Worm (Caenorhabditis elegans): ENCODE data around the gene C17G1.5.

Gene C17G1.5

DNA sequence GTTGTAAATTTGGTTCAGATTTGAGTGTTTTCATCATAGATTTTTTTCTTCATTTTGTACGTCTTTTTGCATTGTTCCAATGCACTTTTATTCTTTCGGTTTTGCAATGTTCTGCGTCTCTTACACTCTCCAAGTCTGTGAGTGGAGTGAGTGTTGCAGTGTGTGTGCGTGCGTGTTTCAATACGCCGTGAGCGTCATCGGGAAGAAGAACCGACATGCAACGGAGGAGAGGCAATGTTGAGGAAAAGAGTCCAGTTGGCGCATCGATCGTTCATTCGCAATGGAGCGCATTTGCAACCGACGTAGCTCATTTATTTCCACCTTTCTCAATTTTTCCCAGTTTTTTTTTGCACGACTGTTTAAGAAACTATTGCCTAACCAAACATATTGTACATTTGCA is 20.0 kb downstream of the C17G1.5 start, which contains the start of gene ZC506.1 (continued):
- TF ChIP-seq zag-1 (tag; optimal IDR thresholded peaks at IDR 0.05): peak; percentile 80
- peak; percentile 86 to 93 for TF ChIP-seq lsy-2 (tag; optimal IDR thresholded peaks at IDR 0.05)
- peak; percentile 94 for TF ChIP-seq fkh-10 (GFP tag; optimal IDR thresholded peaks at IDR 0.05)
- peak; percentile 72 for TF ChIP-seq mef-2 (tag; optimal IDR thresholded peaks at IDR 0.05)
- no peak for TF ChIP-seq ces-1 (GFP tag; optimal IDR thresholded peaks at IDR 0.05)
- TF ChIP-seq nhr-11 (tag; optimal IDR thresholded peaks at IDR 0.05): peak; percentile 37
- TF ChIP-seq aly-2 (tag; optimal IDR thresholded peaks at IDR 0.05): peak; percentile 58
- TF ChIP-seq vab-15 (tag; optimal IDR thresholded peaks at IDR 0.05): peak; percentile 23
- TF ChIP-seq C16A3.4 (tag; optimal IDR thresholded peaks at IDR 0.05): peak; percentile 98
- TF ChIP-seq nhr-71 (tag; optimal IDR thresholded peaks at IDR 0.05): peak; percentile 98
- peak; percentile 21 for TF ChIP-seq F16B12.6 (tag; optimal IDR thresholded peaks at IDR 0.05)
- TF ChIP-seq lin-35 (GFP tag; optimal IDR thresholded peaks at IDR 0.05): peak; percentile 86 to 89
- no peak for TF ChIP-seq nhr-76 (tag; optimal IDR thresholded peaks at IDR 0.05)
- peak in 1 of 2 experiments; percentile 93 for TF ChIP-seq mdl-1 (tag; optimal IDR thresholded peaks at IDR 0.05)
- TF ChIP-seq sup-37 (GFP tag; optimal IDR thresholded peaks at IDR 0.05): peak; percentile 72
- peak; percentile 93 for TF ChIP-seq jun-1 (tag; optimal IDR thresholded peaks at IDR 0.05)
- TF ChIP-seq ztf-4 (tag; optimal IDR thresholded peaks at IDR 0.05): peak; percentile 90
- TF ChIP-seq pag-3 (tag; optimal IDR thresholded peaks at IDR 0.05; ENCODE audit: borderline replicate concordance, insufficient read depth): no peak
- TF ChIP-seq lin-39 (tag; optimal IDR thresholded peaks at IDR 0.05): peak; percentile 66
- TF ChIP-seq dsc-1 (tag; optimal IDR thresholded peaks at IDR 0.05): peak; percentile 92
- TF ChIP-seq irx-1 (tag; optimal IDR thresholded peaks at IDR 0.05): peak; percentile 92
- TF ChIP-seq nhr-237 (tag; optimal IDR thresholded peaks at IDR 0.05): peak; percentile 82
- peak; percentile 77 for TF ChIP-seq grh-1 (GFP tag; IDR thresholded peaks at IDR 0.05)
- peak; percentile 83 for TF ChIP-seq hpl-2 (GFP tag; optimal IDR thresholded peaks at IDR 0.05)
- TF ChIP-seq fkh-4 (tag; optimal IDR thresholded peaks at IDR 0.05; ENCODE audit: borderline replicate concordance): no peak
- TF ChIP-seq isw-1 (GFP tag; IDR thresholded peaks at IDR 0.05): peak; percentile 85
- peak; percentile 93 for TF ChIP-seq nhr-47 (tag; optimal IDR thresholded peaks at IDR 0.05)
- peak; percentile 63 to 69 (median 67) for TF ChIP-seq dpl-1 (GFP tag; optimal IDR thresholded peaks at IDR 0.05)
- peak; percentile 99 for TF ChIP-seq lin-14 (GFP tag; optimal IDR thresholded peaks at IDR 0.05)
- no peak for TF ChIP-seq hlh-17 (GFP tag; optimal IDR thresholded peaks at IDR 0.05; ENCODE audit: borderline replicate concordance)
- TF ChIP-seq fkh-8 (tag; optimal IDR thresholded peaks at IDR 0.05): peak; percentile 96
- peak; percentile 75 to 80 for TF ChIP-seq efl-1 (optimal IDR thresholded peaks at IDR 0.05)
- peak; percentile 63 to 96 for TF ChIP-seq efl-1 (GFP tag; optimal IDR thresholded peaks at IDR 0.05 in 1 of 2)
- TF ChIP-seq tbx-2 (tag; optimal IDR thresholded peaks at IDR 0.05): peak; percentile 96
- TF ChIP-seq C04F5.9 (tag; optimal IDR thresholded peaks at IDR 0.05): peak; percentile 38
- TF ChIP-seq nhr-12 (tag; optimal IDR thresholded peaks at IDR 0.05): no peak
- TF ChIP-seq pqm-1 (tag; optimal IDR thresholded peaks at IDR 0.05): peak; percentile 6
- peak; percentile 92 for TF ChIP-seq lin-13 (GFP tag; optimal IDR thresholded peaks at IDR 0.05)
- TF ChIP-seq sptf-1 (tag; optimal IDR thresholded peaks at IDR 0.05): no peak
- peak; percentile 87 for TF ChIP-seq egl-13 (tag; optimal IDR thresholded peaks at IDR 0.05)
- peak; percentile 97 for TF ChIP-seq mep-1 (tag; optimal IDR thresholded peaks at IDR 0.05)
- TF ChIP-seq aha-1 (tag; optimal IDR thresholded peaks at IDR 0.05): peak; percentile 45
- TF ChIP-seq tlp-1 (tag; optimal IDR thresholded peaks at IDR 0.05): no peak
- TF ChIP-seq ceh-90 (tag; optimal IDR thresholded peaks at IDR 0.05): peak; percentile 48
- TF ChIP-seq unc-30 (tag; optimal IDR thresholded peaks at IDR 0.05): no peak
- TF ChIP-seq lir-3 (tag; optimal IDR thresholded peaks at IDR 0.05; ENCODE audit: poor library complexity): peak; percentile 77
- peak; percentile 91 for TF ChIP-seq xbp-1 (tag; optimal IDR thresholded peaks at IDR 0.05)
- peak; percentile 93 for TF ChIP-seq rnt-1 (tag; optimal IDR thresholded peaks at IDR 0.05)
- peak; percentile 73 for TF ChIP-seq sox-4 (tag; optimal IDR thresholded peaks at IDR 0.05)
- TF ChIP-seq ama-1 (optimal IDR thresholded peaks at IDR 0.05): no peak
- peak; percentile 97 for TF ChIP-seq snu-23 (GFP tag; optimal IDR thresholded peaks at IDR 0.05)
- no peak for TF ChIP-seq alr-1 (tag; optimal IDR thresholded peaks at IDR 0.05; ENCODE audit: borderline replicate concordance)
- TF ChIP-seq unc-62 (GFP tag; optimal IDR thresholded peaks at IDR 0.05): no peak
- peak; percentile 81 for TF ChIP-seq elt-2 (tag; optimal IDR thresholded peaks at IDR 0.05)

Measured in whole organism, L1 larva.